Fruit fly (Drosophila melanogaster): ENCODE data around the gene CG33791.

- TF ChIP-seq CG8478 (optimal IDR thresholded peaks at IDR 0.05) = no peak
- no peak for TF ChIP-seq CTCF (optimal IDR thresholded peaks at IDR 0.05)
Measured at dm6 chr3L:1602064-1602832, 506 bp upstream of the CG33791 start, which contains the start of gene CG12104.

Measured in S2 (cell line).